Fruit fly (Drosophila melanogaster): Measurements from ENCODE around the gene Nsf2.
A peak's percentile ranks its signal among the peaks of the same experiment; 100 is the strongest.

DNA sequence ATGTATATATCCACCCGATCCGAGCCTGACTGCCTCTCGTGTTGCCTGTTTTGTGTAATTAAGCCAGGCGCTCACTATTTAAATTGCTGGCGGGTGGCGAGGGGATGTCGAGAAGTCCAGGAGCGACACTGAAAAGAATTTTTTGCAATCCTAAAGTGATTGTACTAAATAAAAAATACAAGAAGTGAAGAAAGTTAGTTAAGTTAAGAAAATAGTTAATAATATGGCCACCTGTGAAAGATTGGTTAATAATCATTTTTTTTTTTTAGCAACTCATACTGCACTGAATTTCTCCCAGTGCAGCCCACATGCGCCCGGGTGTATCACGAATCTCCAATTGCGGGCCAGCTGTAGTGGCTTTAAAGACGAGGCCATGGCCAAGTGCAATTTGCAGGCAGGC, 3.2 kb upstream of the Nsf2 start:
- TF ChIP-seq Hr78 (GFP tag; optimal IDR thresholded peaks at IDR 0.05), result no peak
- no peak for TF ChIP-seq CrebA (GFP tag; optimal IDR thresholded peaks at IDR 0.05; ENCODE audit: borderline replicate concordance)
- TF ChIP-seq brk (GFP tag; optimal IDR thresholded peaks at IDR 0.05), result peak; percentile 7

All from whole organism, wandering third instar larva.